Worm (Caenorhabditis elegans): ENCODE data around the gene ddr-1.

DNA sequence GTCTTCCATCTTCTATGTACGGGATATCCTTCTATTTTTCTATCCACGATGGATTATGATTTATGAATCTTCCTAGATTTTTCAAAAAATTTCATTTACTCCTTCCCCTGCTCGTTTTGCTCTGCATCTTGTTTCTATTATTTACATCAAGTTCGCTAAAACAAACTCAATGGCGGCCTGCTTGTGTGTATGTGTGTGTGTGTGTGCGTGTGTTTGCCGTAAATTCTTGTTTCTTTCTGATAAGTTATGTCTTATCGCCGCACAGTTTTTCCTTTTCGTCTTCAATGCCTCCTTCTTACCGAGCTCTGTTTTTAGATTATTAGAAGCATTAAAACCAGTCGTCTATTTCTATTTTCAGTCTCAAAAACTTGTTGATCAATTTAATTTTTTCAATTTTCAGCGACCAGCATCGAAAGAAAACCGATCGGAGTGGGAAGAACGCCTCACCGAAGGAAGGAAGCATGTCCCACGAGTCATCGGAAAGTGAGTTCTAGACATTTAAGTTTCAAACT is 18.3 kb downstream of the ddr-1 start, which contains the start of gene dlg-1:
- TF ChIP-seq ztf-16 (tag; optimal IDR thresholded peaks at IDR 0.05) (no peak), fax-1 (tag; optimal IDR thresholded peaks at IDR 0.05) (no peak), hlh-13 (GFP tag; optimal IDR thresholded peaks at IDR 0.05) (no peak), elt-4 (tag; optimal IDR thresholded peaks at IDR 0.05) (no peak), nfya-1 (tag; optimal IDR thresholded peaks at IDR 0.05) (no peak), dmd-4 (tag; optimal IDR thresholded peaks at IDR 0.05; ENCODE audit: borderline replicate concordance) (no peak), K02D7.2 (tag; optimal IDR thresholded peaks at IDR 0.05) (no peak), ceh-2 (tag; optimal IDR thresholded peaks at IDR 0.05) (no peak), unc-86 (tag; optimal IDR thresholded peaks at IDR 0.05) (no peak), pax-1 (tag; optimal IDR thresholded peaks at IDR 0.05) (no peak), rnt-1 (tag; optimal IDR thresholded peaks at IDR 0.05) (no peak), pha-4 (tag; optimal IDR thresholded peaks at IDR 0.05) (no peak), T23F11.4 (GFP tag; optimal IDR thresholded peaks at IDR 0.05) (no peak), elt-2 (tag; optimal IDR thresholded peaks at IDR 0.05) (no peak)
